Worm (Caenorhabditis elegans) whole organism, early embryonic: ENCODE data around the gene pot-1.

Experiments
- F13C5.2 ChIP-seq: sonication (generic microtip); optimal IDR thresholded peaks from 2 replicates; lab custom pipeline; 2017; ENCODE audit warnings: mild to moderate bottlenecking, missing genetic modification characterization, inconsistent platforms, missing compliant biosample characterization
- ama-1 ChIP-seq: fragments of 150-350 bp; optimal IDR thresholded peaks from 2 replicates; lab custom pipeline; 2014
- ceh-36 ChIP-seq: sonication (generic microtip); optimal IDR thresholded peaks from 2 replicates; lab custom pipeline; 2016; ENCODE audit warnings: missing genetic modification characterization, inconsistent platforms, missing compliant biosample characterization
- flt-1 ChIP-seq: fragments of 200-800 bp; sonication (Bioruptor generic); IDR thresholded peaks from 2 replicates; pipeline ENCODE4 v1.3.6; 2022; ENCODE audit warnings: missing genetic modification characterization, missing compliant biosample characterization
- hmbx-1 ChIP-seq: sonication (generic microtip); optimal IDR thresholded peaks from 2 replicates; lab custom pipeline; 2016; ENCODE audit warnings: mild to moderate bottlenecking, missing genetic modification characterization, missing compliant biosample characterization
- hnd-1 ChIP-seq: sonication (generic microtip); optimal IDR thresholded peaks from 2 replicates; lab custom pipeline; 2016; ENCODE audit warnings: missing genetic modification characterization, missing compliant biosample characterization
- scrt-1 ChIP-seq: fragments of 200-800 bp; sonication (Bioruptor generic); IDR thresholded peaks from 2 replicates; pipeline ENCODE4 v1.3.6; 2022; ENCODE audit warnings: missing genetic modification characterization, missing compliant biosample characterization

ce11 chrIII:7087180-7087579, 46.3 kb downstream of the pot-1 start:
- TF ChIP-seq scrt-1 (GFP tag; lab: Robert Waterston, UW) = no peak
- TF ChIP-seq F13C5.2 = no peak
- TF ChIP-seq ceh-36 (tag; lab: Kevin White, UChicago) = no peak
- TF ChIP-seq flt-1 = no peak
- TF ChIP-seq ama-1 (lab: Kevin White, UChicago) = no peak
- no peak for TF ChIP-seq hnd-1 (tag; lab: Kevin White, UChicago)
- no peak for TF ChIP-seq hmbx-1 (tag; lab: Kevin White, UChicago)
